Worm (Caenorhabditis elegans): ENCODE measurements around the gene C15H11.10.

DNA sequence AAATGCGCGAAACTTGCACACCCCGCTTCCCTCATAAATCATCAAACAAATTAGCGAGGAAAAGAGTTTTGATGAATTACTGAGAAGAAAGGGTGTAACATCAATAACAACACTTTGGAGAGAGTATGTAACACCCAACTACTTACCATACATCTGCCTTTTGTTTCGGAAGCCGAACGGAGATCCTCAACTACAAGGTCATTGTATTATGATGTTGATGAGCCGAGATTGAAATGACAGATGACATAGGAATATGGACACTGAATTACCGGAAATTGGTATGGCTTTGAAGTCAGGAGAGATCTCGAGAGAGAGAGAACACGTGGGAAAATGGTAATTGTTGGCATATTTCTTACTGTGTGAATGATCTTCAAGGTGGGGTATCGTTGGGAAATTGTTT, 34.1 kb downstream of the C15H11.10 start:
- TF ChIP-seq tab-1 (GFP tag; IDR thresholded peaks at IDR 0.05) (no peak), ztf-23 (GFP tag; IDR thresholded peaks at IDR 0.05) (no peak), ztf-29 (GFP tag; IDR thresholded peaks at IDR 0.05) (no peak), flt-1 (GFP tag; IDR thresholded peaks at IDR 0.05) (no peak), klf-2 (GFP tag; conservative IDR thresholded peaks at IDR 0.05) (no peak), T22C8.4 (GFP tag; IDR thresholded peaks at IDR 0.05) (no peak), cog-1 (tag; optimal IDR thresholded peaks at IDR 0.05) (no peak)

All from whole organism, midembryonic.